Fruit fly (Drosophila melanogaster) whole organism, pupa: ENCODE data around the gene daed.

Source experiments
- CG10348 ChIP-seq: fragments of 200-800 bp; sonication (Bioruptor generic); IDR thresholded peaks from 2 replicates; pipeline ENCODE4 v1.3.6; 2022; ENCODE audit warnings: missing biosample characterization, missing genetic modification characterization
- CG12605 ChIP-seq: fragments of 200-800 bp; sonication (Bioruptor generic); IDR thresholded peaks from 2 replicates; pipeline ENCODE4 v1.3.6; 2022; ENCODE audit warnings: missing biosample characterization, missing genetic modification characterization
- CG15710 ChIP-seq: fragments of 200-800 bp; sonication (Bioruptor generic); optimal IDR thresholded peaks from 2 replicates; lab custom pipeline; 2018; ENCODE audit warnings: missing biosample characterization, mild to moderate bottlenecking, missing genetic modification characterization, moderate library complexity
- CG17806 ChIP-seq: fragments of 200-800 bp; sonication (Bioruptor generic); optimal IDR thresholded peaks from 2 replicates; lab custom pipeline; 2018; ENCODE audit warnings: missing biosample characterization, mild to moderate bottlenecking, missing genetic modification characterization, moderate library complexity
- CG4496 ChIP-seq: fragments of 200-800 bp; sonication (Bioruptor generic); IDR thresholded peaks from 3 replicates; pipeline ENCODE4 v1.3.6; 2022; ENCODE audit warnings: missing biosample characterization, missing genetic modification characterization
- CG8159 ChIP-seq: fragments of 200-800 bp; sonication (Bioruptor generic); optimal IDR thresholded peaks from 3 replicates; lab custom pipeline; 2018; ENCODE audit warnings: missing biosample characterization, mild to moderate bottlenecking, missing genetic modification characterization, moderate library complexity
- CG8301 ChIP-seq: fragments of 200-800 bp; sonication (Bioruptor generic); optimal IDR thresholded peaks from 2 replicates; lab custom pipeline; 2018; ENCODE audit warnings: missing biosample characterization, mild to moderate bottlenecking, missing genetic modification characterization
- CG9948 ChIP-seq: fragments of 200-800 bp; sonication (Bioruptor generic); optimal IDR thresholded peaks from 2 replicates; lab custom pipeline; 2018; ENCODE audit warnings: missing biosample characterization, mild to moderate bottlenecking, missing genetic modification characterization, moderate library complexity
- EcR ChIP-seq: fragments of 200-800 bp; sonication (Bioruptor generic); optimal IDR thresholded peaks from 3 replicates; lab custom pipeline; 2019; ENCODE audit warnings: missing biosample characterization, missing genetic modification characterization, mild to moderate bottlenecking, moderate library complexity, missing genetic modification reagents
- Ets98B ChIP-seq: fragments of 200-800 bp; sonication (Bioruptor generic); IDR thresholded peaks from 2 replicates; pipeline ENCODE4 v1.3.6; 2022; ENCODE audit warnings: missing biosample characterization, missing genetic modification characterization
- Pif1B ChIP-seq: fragments of 200-800 bp; sonication (Bioruptor generic); optimal IDR thresholded peaks from 3 replicates; lab custom pipeline; 2016; ENCODE audit warnings: missing biosample characterization, missing genetic modification characterization
- gl ChIP-seq: fragments of 200-800 bp; sonication (Bioruptor generic); optimal IDR thresholded peaks from 2 replicates; lab custom pipeline; 2018; ENCODE audit warnings: missing biosample characterization, mild to moderate bottlenecking, missing genetic modification characterization
- rn ChIP-seq: fragments of 200-800 bp; sonication (Bioruptor generic); IDR thresholded peaks from 2 replicates; pipeline ENCODE4 v1.3.6; 2022; ENCODE audit warnings: missing biosample characterization, missing genetic modification characterization

DNA sequence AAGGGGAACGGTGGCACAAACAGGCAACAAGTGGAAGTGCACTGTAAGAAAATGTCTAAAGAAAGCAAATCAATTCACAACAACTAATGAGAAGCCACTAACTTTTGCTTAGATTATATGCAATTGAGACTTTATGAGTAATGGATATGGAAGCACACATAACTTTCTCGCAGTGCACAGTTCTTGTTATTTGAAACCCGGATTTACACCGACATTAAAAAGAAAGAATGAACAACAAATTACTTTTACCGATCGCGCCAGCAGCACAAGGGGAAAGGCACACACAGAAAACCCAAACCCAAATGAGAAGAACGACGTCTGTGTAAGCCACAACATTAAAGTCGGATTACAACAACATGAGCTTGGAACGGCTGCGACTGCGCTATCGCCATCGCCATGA, 27.0 kb downstream of the daed start:
- TF ChIP-seq EcR (GFP tag; lab: Kevin White, UChicago) (no peak), gl (tag; lab: Kevin White, UChicago) (no peak), CG4496 (GFP tag; lab: Robert Waterston, UW) (peak; percentile 81), CG12605 (GFP tag; lab: Robert Waterston, UW) (peak; percentile 59; the same call in 1 of the 2 replicates), CG10348 (0 out of 2 replicates have a peak, but pooled peaks have one; percentile 20), CG15710 (tag; lab: Kevin White, UChicago) (peak; percentile 36), CG17806 (tag; lab: Kevin White, UChicago) (peak; percentile 56), rn (GFP tag; lab: Robert Waterston, UW) (no peak), CG8301 (tag; lab: Kevin White, UChicago) (peak; percentile 78), Ets98B (GFP tag; lab: Robert Waterston, UW) (peak; percentile 58), Pif1B (GFP tag; lab: Kevin White, UChicago) (peak; percentile 64), CG9948 (peak; percentile 45), CG8159 (tag; lab: Kevin White, UChicago) (peak; percentile 48)
